Worm (Caenorhabditis elegans) whole organism, L1 larva: ENCODE results near the gene dgn-3.

Experiments used
- aha-1 ChIP-seq: fragments of 150-350 bp; optimal IDR thresholded peaks from 2 replicates; lab custom pipeline; 2014; ENCODE audit warnings: missing biosample characterization, missing genetic modification characterization
- ama-1 ChIP-seq: fragments of 150-350 bp; optimal IDR thresholded peaks from 2 replicates; lab custom pipeline; 2014
- ceh-63 ChIP-seq: fragments of 200-800 bp; sonication (Bioruptor generic); optimal IDR thresholded peaks from 2 replicates; lab custom pipeline; 2018; ENCODE audit warnings: mild to moderate bottlenecking, missing genetic modification characterization, missing compliant biosample characterization
- ceh-8 ChIP-seq: fragments of 200-800 bp; sonication (Bioruptor generic); optimal IDR thresholded peaks from 2 replicates; lab custom pipeline; 2018; ENCODE audit warnings: mild to moderate bottlenecking, missing genetic modification characterization, moderate library complexity, missing compliant biosample characterization
- ceh-82 ChIP-seq, 3 experiments: fragments of 150-350 bp in 1 of 3; sonication (generic microtip) in 2 of 3; optimal IDR thresholded peaks; 2 replicates each; lab custom pipeline; 2014 to 2017; ENCODE audit warnings: missing biosample characterization in 3 of 3, missing genetic modification characterization in 3 of 3
- ceh-88 ChIP-seq: fragments of 200-800 bp; sonication (Bioruptor generic); IDR thresholded peaks from 2 replicates; pipeline ENCODE4 v1.3.6; 2022; ENCODE audit warnings: missing genetic modification characterization, missing compliant biosample characterization
- dsc-1 ChIP-seq: sonication (generic microtip); optimal IDR thresholded peaks from 2 replicates; lab custom pipeline; 2016; ENCODE audit warnings: mild to moderate bottlenecking, missing genetic modification characterization, missing compliant biosample characterization
- efl-3 ChIP-seq: fragments of 200-800 bp; sonication (Bioruptor generic); optimal IDR thresholded peaks from 2 replicates; lab custom pipeline; 2018; ENCODE audit warnings: mild to moderate bottlenecking, missing genetic modification characterization, missing compliant biosample characterization
- egl-13 ChIP-seq: sonication (generic microtip); optimal IDR thresholded peaks from 2 replicates; lab custom pipeline; 2016; ENCODE audit warnings: missing genotype, missing genetic modification reagents, missing genetic modification characterization, missing compliant biosample characterization
- egl-27 ChIP-seq, 2 experiments: fragments of 150-350 bp in 1 of 2; sonication (generic microtip); optimal IDR thresholded peaks; 3 replicates each; lab custom pipeline; 2017 to 2018; ENCODE audit warnings: missing biosample characterization in 2 of 2, missing genetic modification characterization in 2 of 2, missing genetic modification reagents in 2 of 2
- fkh-4 ChIP-seq: sonication (generic microtip); optimal IDR thresholded peaks from 2 replicates; lab custom pipeline; 2016; ENCODE audit warnings: missing compliant biosample characterization, missing genetic modification characterization, borderline replicate concordance
- fkh-8 ChIP-seq: sonication (generic microtip); optimal IDR thresholded peaks from 2 replicates; lab custom pipeline; 2016; ENCODE audit warnings: mild to moderate bottlenecking, missing genetic modification characterization, missing compliant biosample characterization
- fos-1 ChIP-seq: fragments of 150-350 bp; optimal IDR thresholded peaks from 2 replicates; lab custom pipeline; 2014; ENCODE audit warnings: missing biosample characterization, missing genetic modification characterization
- hlh-17 ChIP-seq: fragments of 200-800 bp; sonication (Bioruptor generic); optimal IDR thresholded peaks from 2 replicates; lab custom pipeline; 2018; ENCODE audit warnings: missing genetic modification characterization, mild to moderate bottlenecking, missing compliant biosample characterization, moderate library complexity, borderline replicate concordance
- hlh-4 ChIP-seq: sonication (generic microtip); optimal IDR thresholded peaks from 2 replicates; lab custom pipeline; 2016; ENCODE audit warnings: mild to moderate bottlenecking, missing genetic modification characterization, missing compliant biosample characterization
- hpl-2 ChIP-seq: fragments of 150-350 bp; optimal IDR thresholded peaks from 2 replicates; lab custom pipeline; 2014; ENCODE audit warnings: missing biosample characterization, missing genetic modification reagents, missing genetic modification characterization
- jun-1 ChIP-seq: fragments of 150-350 bp; optimal IDR thresholded peaks from 2 replicates; lab custom pipeline; 2014; ENCODE audit warnings: missing biosample characterization, missing genetic modification reagents, missing genetic modification characterization
- lin-13 ChIP-seq: fragments of 150-350 bp; optimal IDR thresholded peaks from 2 replicates; lab custom pipeline; 2014; ENCODE audit warnings: missing biosample characterization, missing genetic modification reagents, missing genetic modification characterization
- lin-15B ChIP-seq: fragments of 150-350 bp; sonication (generic microtip); optimal IDR thresholded peaks from 3 replicates; lab custom pipeline; 2014; ENCODE audit warnings: missing biosample characterization, missing genetic modification characterization
- lin-35 ChIP-seq, 2 experiments: fragments of 150-350 bp; optimal IDR thresholded peaks; 2 replicates each; lab custom pipeline; 2014; ENCODE audit warnings: missing biosample characterization in 2 of 2, missing genetic modification characterization in 2 of 2, missing genetic modification reagents in 2 of 2
- lir-3 ChIP-seq: sonication (generic microtip); optimal IDR thresholded peaks from 2 replicates; lab custom pipeline; 2016; ENCODE audit warnings: mild to moderate bottlenecking, missing genetic modification characterization, moderate library complexity, missing compliant biosample characterization; ENCODE audit not compliant: poor library complexity
- nhr-11 ChIP-seq: fragments of 150-350 bp; optimal IDR thresholded peaks from 2 replicates; lab custom pipeline; 2014; ENCODE audit warnings: missing biosample characterization, missing genetic modification characterization
- nhr-12 ChIP-seq: sonication (generic microtip); optimal IDR thresholded peaks from 2 replicates; lab custom pipeline; 2017; ENCODE audit warnings: missing biosample characterization, missing genetic modification characterization
- nhr-20 ChIP-seq: sonication (generic microtip); optimal IDR thresholded peaks from 2 replicates; lab custom pipeline; 2016; ENCODE audit warnings: mild to moderate bottlenecking, missing genetic modification characterization, missing compliant biosample characterization
- nhr-76 ChIP-seq: sonication (generic microtip); optimal IDR thresholded peaks from 2 replicates; lab custom pipeline; 2017; ENCODE audit warnings: missing biosample characterization, missing genetic modification characterization
- nhr-90 ChIP-seq: sonication (generic microtip); optimal IDR thresholded peaks from 2 replicates; lab custom pipeline; 2016; ENCODE audit warnings: mild to moderate bottlenecking, missing genetic modification characterization, missing compliant biosample characterization; ENCODE audit not compliant: poor library complexity
- pax-3 ChIP-seq: fragments of 200-800 bp; sonication (Bioruptor generic); optimal IDR thresholded peaks from 2 replicates; lab custom pipeline; 2018; ENCODE audit warnings: mild to moderate bottlenecking, missing genetic modification characterization, moderate library complexity, missing compliant biosample characterization
- rnt-1 ChIP-seq: sonication (generic microtip); optimal IDR thresholded peaks from 2 replicates; lab custom pipeline; 2016; ENCODE audit warnings: mild to moderate bottlenecking, missing genetic modification characterization, moderate library complexity, missing compliant biosample characterization
- sox-4 ChIP-seq: sonication (generic microtip); optimal IDR thresholded peaks from 2 replicates; lab custom pipeline; 2016; ENCODE audit warnings: missing genetic modification characterization, missing compliant biosample characterization
- swsn-7 ChIP-seq: sonication (generic microtip); optimal IDR thresholded peaks from 2 replicates; lab custom pipeline; 2016; ENCODE audit warnings: missing genetic modification characterization, missing compliant biosample characterization
- tbx-2 ChIP-seq: sonication (generic microtip); optimal IDR thresholded peaks from 2 replicates; lab custom pipeline; 2016; ENCODE audit warnings: missing genetic modification characterization, missing compliant biosample characterization
- unc-130 ChIP-seq: fragments of 150-350 bp; optimal IDR thresholded peaks from 2 replicates; lab custom pipeline; 2017; ENCODE audit warnings: missing biosample characterization, missing genetic modification characterization, inconsistent platforms
- unc-30 ChIP-seq: sonication (generic microtip); optimal IDR thresholded peaks from 2 replicates; lab custom pipeline; 2017; ENCODE audit warnings: missing biosample characterization, missing genetic modification characterization
- unc-98 ChIP-seq: fragments of 200-800 bp; sonication (Bioruptor generic); IDR thresholded peaks from 2 replicates; pipeline ENCODE4 v1.3.6; 2022; ENCODE audit warnings: missing genetic modification characterization, missing compliant biosample characterization
- vab-15 ChIP-seq: sonication (generic microtip); optimal IDR thresholded peaks from 2 replicates; lab custom pipeline; 2017; ENCODE audit warnings: missing genotype, mild to moderate bottlenecking, missing genetic modification characterization, missing compliant biosample characterization
- xbp-1 ChIP-seq: sonication (generic microtip); optimal IDR thresholded peaks from 2 replicates; lab custom pipeline; 2016; ENCODE audit warnings: missing genetic modification characterization, missing compliant biosample characterization
- ztf-4 ChIP-seq: fragments of 150-350 bp; optimal IDR thresholded peaks from 2 replicates; lab custom pipeline; 2014; ENCODE audit warnings: missing biosample characterization, missing genetic modification characterization

The dgn-3 gene

DNA sequence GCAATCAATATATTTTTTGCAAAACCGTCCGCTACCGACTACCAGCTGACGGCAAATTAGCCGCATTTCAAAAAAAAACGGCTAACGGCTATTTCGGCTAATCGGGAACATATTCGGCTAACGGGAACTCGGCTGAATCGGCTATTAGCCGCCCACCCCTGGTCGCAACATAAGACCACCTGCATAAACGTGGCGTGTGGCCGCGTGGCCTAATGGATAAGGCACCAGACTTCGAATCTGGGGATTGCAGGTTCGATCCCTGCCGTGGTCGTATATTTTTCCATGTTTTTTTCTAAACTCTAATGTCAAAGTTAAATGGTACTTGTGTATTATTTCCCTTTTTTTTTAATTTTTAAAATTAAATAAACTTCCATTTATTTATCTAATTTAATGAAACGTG is 31.2 kb upstream of the dgn-3 start:
- TF ChIP-seq lin-35 (GFP tag; optimal IDR thresholded peaks at IDR 0.05; lab: Kevin White, UChicago) = no peak
- TF ChIP-seq, all 84 proteins: peak for 0

DNA sequence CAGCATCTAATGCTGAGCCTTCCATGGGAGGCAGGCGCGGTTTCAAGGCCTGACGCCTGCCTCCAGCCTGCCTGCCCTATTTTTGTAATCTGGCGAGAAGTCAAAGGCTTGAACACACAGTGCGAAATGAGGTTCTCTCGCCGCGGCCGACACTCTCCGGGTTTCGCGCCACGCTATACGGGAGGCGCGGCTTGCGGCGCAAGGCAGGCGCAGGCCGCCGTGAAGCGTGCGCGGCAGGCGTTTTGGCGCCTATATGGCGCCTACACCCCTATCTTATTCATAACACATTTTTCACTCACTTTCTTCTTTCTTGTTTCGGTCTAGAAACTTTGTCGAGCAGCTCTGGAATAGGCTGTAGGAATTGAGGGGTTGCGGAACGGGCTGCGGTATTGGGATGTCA is 26.6 kb upstream of the dgn-3 start:
- TF ChIP-seq hlh-4 (tag; lab: Kevin White, UChicago) (no peak), lin-15B (tag; lab: Kevin White, UChicago) (no peak), nhr-11 (tag; lab: Kevin White, UChicago) (no peak), rnt-1 (tag; lab: Kevin White, UChicago) (no peak), lin-13 (GFP tag; lab: Kevin White, UChicago) (no peak), jun-1 (tag; lab: Kevin White, UChicago) (no peak), fkh-4 (tag; lab: Kevin White, UChicago) (no peak), ama-1 (lab: Kevin White, UChicago) (no peak), egl-27 (tag; optimal IDR thresholded peaks at IDR 0.05; lab: Kevin White, UChicago) (no peak), ztf-4 (tag; lab: Kevin White, UChicago) (no peak), ceh-8 (GFP tag; lab: Kevin White, UChicago) (no peak), unc-130 (tag; lab: Kevin White, UChicago) (no peak), xbp-1 (tag; lab: Kevin White, UChicago) (no peak), unc-30 (tag; lab: Kevin White, UChicago) (no peak), pax-3 (tag; lab: Kevin White, UChicago) (no peak), ceh-63 (GFP tag; lab: Kevin White, UChicago) (no peak), nhr-76 (no peak), nhr-12 (no peak)

DNA sequence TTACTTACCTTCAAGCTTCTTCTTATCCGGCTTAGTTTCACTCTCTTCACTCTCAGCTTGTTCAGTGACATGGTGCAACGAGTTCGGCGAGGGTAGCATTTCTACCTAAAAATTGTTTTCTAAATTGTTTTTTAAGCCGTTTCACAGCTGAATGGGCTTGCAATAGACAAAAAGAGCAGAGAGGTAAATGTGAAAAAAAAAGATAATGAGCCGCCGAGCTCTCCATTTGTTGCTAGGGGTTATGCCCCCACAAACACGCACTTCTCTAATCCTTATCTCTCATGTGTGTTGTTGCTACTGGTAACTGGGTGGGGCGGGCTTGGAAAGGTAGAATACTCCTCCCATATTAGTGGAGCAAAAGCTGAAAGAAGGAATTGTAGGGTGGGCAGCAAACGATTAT is 25.8 kb upstream of the dgn-3 start, which contains the start of gene C36C9.5:
TSS of gene C36C9.5 (minus strand) at position 101 of the 400 bp plus-strand sequence.
- TF ChIP-seq egl-27 (tag; optimal IDR thresholded peaks at IDR 0.05; lab: Kevin White, UChicago) (no peak), vab-15 (tag; lab: Kevin White, UChicago) (no peak), ceh-88 (GFP tag; lab: Robert Waterston, UW) (no peak), hpl-2 (GFP tag; lab: Kevin White, UChicago) (no peak), unc-98 (GFP tag; lab: Robert Waterston, UW) (no peak), hlh-17 (no peak), fkh-8 (tag; lab: Kevin White, UChicago) (no peak), ztf-4 (tag; lab: Kevin White, UChicago) (no peak), efl-3 (GFP tag; lab: Kevin White, UChicago) (no peak), sox-4 (no peak), fos-1 (tag; lab: Kevin White, UChicago) (no peak)
- TF ChIP-seq, all 84 proteins: peak for 0

DNA sequence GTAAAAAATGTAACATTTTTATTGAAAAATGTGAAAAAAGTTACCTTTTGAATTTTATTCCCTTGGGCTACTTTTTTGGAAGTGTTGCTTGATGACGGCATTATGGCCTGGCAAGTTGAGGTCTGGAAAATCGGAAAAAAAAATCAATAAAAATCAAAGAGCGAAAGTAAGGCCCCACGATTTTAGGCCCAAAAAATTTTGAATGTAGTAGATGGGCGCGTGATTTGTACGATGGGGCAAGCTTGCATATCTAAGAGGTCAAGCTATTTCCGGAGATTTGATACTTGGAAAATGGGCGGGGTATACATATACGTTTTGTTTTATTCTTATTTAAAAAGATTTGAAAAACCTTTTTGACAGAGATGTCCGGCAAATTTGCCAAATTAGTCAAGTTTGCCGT is 23.1 kb upstream of the dgn-3 start, which contains the start of gene F07G6.5:
TSS of gene F07G6.5 (minus strand) at position 101 of the 400 bp plus-strand sequence.
- no peak for TF ChIP-seq ceh-88 (GFP tag; lab: Robert Waterston, UW)

DNA sequence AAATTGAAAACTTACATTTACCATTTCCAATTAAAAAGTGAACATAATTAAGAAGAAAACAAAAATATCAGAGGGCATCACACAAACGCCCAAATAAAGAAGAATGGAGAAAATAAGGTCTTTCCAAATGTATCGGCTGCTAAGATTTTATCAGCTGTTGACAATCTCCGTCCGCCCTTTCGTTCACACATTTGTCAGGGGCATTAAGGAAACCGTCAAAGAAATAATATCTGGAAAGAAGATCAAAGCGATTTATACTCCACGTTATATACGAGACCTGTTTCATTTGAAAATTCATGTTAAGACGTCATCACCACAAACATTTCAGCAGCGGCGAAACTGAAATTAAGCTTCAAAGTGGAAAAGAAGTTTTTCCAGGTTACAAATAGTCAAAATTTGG is 17.1 kb upstream of the dgn-3 start, which contains the start of gene fbxa-52:
TSS of gene fbxa-52 (minus strand) at position 101 of the 400 bp plus-strand sequence.
- no peak for TF ChIP-seq nhr-90 (tag; lab: Kevin White, UChicago)
- no peak for TF ChIP-seq aha-1 (tag; lab: Kevin White, UChicago)
- TF ChIP-seq swsn-7 = no peak
- TF ChIP-seq dsc-1 = no peak
- no peak for TF ChIP-seq egl-27 (tag; optimal IDR thresholded peaks at IDR 0.05; lab: Kevin White, UChicago)
- TF ChIP-seq lir-3 = no peak
- no peak for TF ChIP-seq tbx-2 (tag; lab: Kevin White, UChicago)
- TF ChIP-seq nhr-20 (tag; lab: Kevin White, UChicago) = no peak
- no peak for TF ChIP-seq egl-13 (tag; lab: Kevin White, UChicago)
- no peak for TF ChIP-seq ceh-82 (tag; optimal IDR thresholded peaks at IDR 0.05; lab: Kevin White, UChicago)
- TF ChIP-seq nhr-76 = no peak
- TF ChIP-seq, all 84 proteins: peak for 0
